Worm (Caenorhabditis elegans): ENCODE data around the gene jbts-14.
A peak's percentile ranks its signal among the peaks of the same experiment; 100 is the strongest.

Gene jbts-14

DNA sequence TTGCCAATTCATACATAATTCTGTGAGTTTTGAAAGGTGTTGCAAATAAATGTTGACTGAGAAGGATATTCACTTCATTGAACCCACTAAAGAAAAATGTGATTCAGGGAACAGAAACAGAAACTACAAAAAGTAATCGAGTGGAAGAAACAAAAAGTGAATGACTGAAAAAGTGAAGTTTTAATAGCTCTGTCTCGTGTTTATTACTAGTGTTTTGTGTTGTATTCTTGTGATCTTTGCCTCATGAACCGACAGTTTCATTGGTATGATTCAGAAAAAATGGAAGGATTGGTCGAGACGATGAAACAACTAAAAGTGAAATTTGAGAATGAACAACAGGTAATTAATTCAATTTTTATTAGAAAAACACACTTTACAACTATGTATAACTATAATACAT lies 26.2 kb upstream of the jbts-14 start:
- TF ChIP-seq lin-14 (GFP tag; optimal IDR thresholded peaks at IDR 0.05): peak; percentile 28
- no peak for TF ChIP-seq nhr-71 (tag; optimal IDR thresholded peaks at IDR 0.05)
- no peak for TF ChIP-seq dsc-1 (tag; optimal IDR thresholded peaks at IDR 0.05)
- no peak for TF ChIP-seq alr-1 (tag; optimal IDR thresholded peaks at IDR 0.05; ENCODE audit: borderline replicate concordance)
- TF ChIP-seq nhr-11 (tag; optimal IDR thresholded peaks at IDR 0.05): no peak
- no peak for TF ChIP-seq pqm-1 (tag; optimal IDR thresholded peaks at IDR 0.05)
- TF ChIP-seq nhr-85 (tag): peak; percentile 8
- TF ChIP-seq blmp-1 (tag; optimal IDR thresholded peaks at IDR 0.05): peak; percentile 7
- no peak for TF ChIP-seq nhr-28 (tag; optimal IDR thresholded peaks at IDR 0.05)
- no peak for TF ChIP-seq unc-86 (tag; optimal IDR thresholded peaks at IDR 0.05)
- TF ChIP-seq zip-4 (GFP tag; optimal IDR thresholded peaks at IDR 0.05): no peak

DNA sequence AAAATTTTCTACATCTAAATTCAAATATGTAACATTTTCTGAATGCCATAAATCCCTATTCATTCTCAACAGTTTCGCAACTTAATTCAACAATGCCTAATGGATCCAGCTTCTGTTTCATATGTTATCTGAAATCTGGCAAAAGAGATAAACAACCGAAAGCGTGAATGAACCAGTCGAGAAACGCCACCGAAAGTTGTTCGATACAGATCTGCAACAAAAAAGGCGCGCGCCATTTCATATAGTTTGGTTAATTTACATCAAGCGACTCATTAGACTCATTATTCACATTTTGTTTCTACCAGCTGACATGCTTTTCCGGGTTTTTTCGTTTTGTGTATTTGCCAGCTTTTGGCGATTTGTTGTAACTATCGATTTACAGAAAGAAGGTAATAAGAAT lies 22.5 kb upstream of the jbts-14 start, which contains the start of gene K09E2.1:
TSS of gene K09E2.1 (plus strand) at position 301 of the 400 bp plus-strand sequence.
- TF ChIP-seq hlh-4 (tag; optimal IDR thresholded peaks at IDR 0.05): no peak

DNA sequence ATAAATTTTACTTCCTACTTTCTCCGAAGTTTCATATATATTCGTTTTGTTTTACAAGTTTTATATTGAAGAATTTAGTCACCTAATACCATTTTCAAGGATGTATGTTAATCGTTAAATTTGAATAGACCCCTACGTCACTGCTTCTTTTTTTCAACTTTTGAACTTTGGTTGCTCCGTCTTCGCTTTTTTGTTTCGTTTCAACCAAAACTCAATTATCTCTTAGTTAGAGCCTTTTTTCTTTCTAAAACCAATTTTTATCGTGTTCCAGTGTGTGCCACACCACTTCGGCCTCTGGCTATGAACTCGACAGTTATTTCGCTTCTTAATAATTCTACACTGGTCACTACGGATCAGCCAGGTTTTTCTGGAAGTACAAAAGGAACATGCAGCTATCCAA lies 6.6 kb upstream of the jbts-14 start, which contains the start of gene frpr-8:
TSS of gene frpr-8 (plus strand) at position 301 of the 400 bp plus-strand sequence.
- no peak for TF ChIP-seq zag-1 (tag; optimal IDR thresholded peaks at IDR 0.05)
- TF ChIP-seq ama-1 (optimal IDR thresholded peaks at IDR 0.05): no peak
- no peak for TF ChIP-seq nhr-90 (tag; optimal IDR thresholded peaks at IDR 0.05; ENCODE audit: poor library complexity)
- no peak for TF ChIP-seq lsy-2 (tag; optimal IDR thresholded peaks at IDR 0.05)
- TF ChIP-seq lin-39 (tag; optimal IDR thresholded peaks at IDR 0.05): no peak
- no peak for TF ChIP-seq ceh-90 (tag; optimal IDR thresholded peaks at IDR 0.05)
- no peak for TF ChIP-seq nhr-12 (tag; optimal IDR thresholded peaks at IDR 0.05)
- TF ChIP-seq xbp-1 (tag; optimal IDR thresholded peaks at IDR 0.05): no peak

DNA sequence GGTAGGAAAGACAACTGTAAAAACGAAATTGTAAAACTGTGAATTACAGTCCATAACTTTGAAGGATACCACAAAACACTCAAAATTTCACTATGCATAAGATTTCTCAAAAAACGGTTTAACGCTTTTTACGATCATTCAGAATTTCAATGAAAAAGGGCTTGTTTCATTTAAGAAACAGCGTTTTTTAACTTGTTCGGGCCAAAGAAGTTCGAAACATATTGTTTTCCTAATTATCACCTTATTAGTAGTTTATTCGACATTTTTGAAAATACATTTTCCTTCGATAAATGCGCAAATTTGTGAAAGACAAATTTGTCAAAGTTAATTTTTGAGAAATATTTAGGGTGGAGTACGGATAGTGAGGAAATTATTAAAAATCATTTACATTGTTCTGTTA lies 724 bp downstream of the jbts-14 start:
- TF ChIP-seq aly-2 (tag; optimal IDR thresholded peaks at IDR 0.05) (no peak), unc-98 (GFP tag; IDR thresholded peaks at IDR 0.05) (no peak), mab-9 (GFP tag; IDR thresholded peaks at IDR 0.05) (no peak), skn-1 (tag; optimal IDR thresholded peaks at IDR 0.05) (no peak), fkh-10 (GFP tag; optimal IDR thresholded peaks at IDR 0.05) (no peak), hlh-4 (tag; optimal IDR thresholded peaks at IDR 0.05) (no peak), Y116A8C.19 (tag; optimal IDR thresholded peaks at IDR 0.05; ENCODE audit: borderline replicate concordance) (no peak), C34B4.2 (tag; optimal IDR thresholded peaks at IDR 0.05) (no peak), lsy-2 (tag; optimal IDR thresholded peaks at IDR 0.05) (no peak), unc-62 (GFP tag; optimal IDR thresholded peaks at IDR 0.05) (no peak), lin-39 (tag; optimal IDR thresholded peaks at IDR 0.05) (no peak), ces-1 (GFP tag; optimal IDR thresholded peaks at IDR 0.05) (no peak), zip-4 (GFP tag; optimal IDR thresholded peaks at IDR 0.05) (no peak), nhr-76 (tag; optimal IDR thresholded peaks at IDR 0.05) (no peak)

DNA sequence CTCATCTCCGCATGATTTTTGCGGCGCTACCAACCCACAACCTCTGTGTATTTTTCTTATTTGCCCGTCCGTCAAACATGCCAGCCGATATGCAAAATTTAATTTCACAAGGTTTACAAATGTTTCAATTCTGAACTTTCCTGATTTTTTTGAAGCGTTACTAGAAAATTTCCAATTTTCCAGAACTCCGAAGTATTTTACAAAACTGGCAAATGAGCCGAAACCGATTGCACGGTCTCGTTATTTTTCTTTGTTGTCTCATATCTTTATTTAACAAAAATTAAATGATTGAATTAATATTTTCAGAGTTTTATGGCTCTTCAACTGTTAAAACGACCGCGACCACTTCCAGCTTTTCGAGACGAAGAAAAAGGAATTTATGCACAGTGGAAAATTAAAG lies 3.9 kb downstream of the jbts-14 start, which contains the start of gene F53A9.3:
TSS of gene F53A9.3 (plus strand) at position 301 of the 400 bp plus-strand sequence.
- TF ChIP-seq lin-13 (GFP tag; optimal IDR thresholded peaks at IDR 0.05) (no peak), vab-15 (tag; optimal IDR thresholded peaks at IDR 0.05) (no peak), nhr-19 (GFP tag; conservative IDR thresholded peaks at IDR 0.05) (no peak), pax-3 (tag; optimal IDR thresholded peaks at IDR 0.05) (no peak), C04F5.9 (tag; optimal IDR thresholded peaks at IDR 0.05) (no peak), lsy-2 (tag; optimal IDR thresholded peaks at IDR 0.05) (no peak), unc-86 (tag; optimal IDR thresholded peaks at IDR 0.05) (no peak), dsc-1 (tag; optimal IDR thresholded peaks at IDR 0.05) (no peak), ceh-88 (GFP tag; IDR thresholded peaks at IDR 0.05) (no peak), hlh-17 (GFP tag; optimal IDR thresholded peaks at IDR 0.05; ENCODE audit: borderline replicate concordance) (no peak), unc-30 (tag; optimal IDR thresholded peaks at IDR 0.05) (no peak), ztf-11 (tag; optimal IDR thresholded peaks at IDR 0.05) (no peak), isw-1 (GFP tag; IDR thresholded peaks at IDR 0.05) (no peak)

Data from whole organism, L1 larva.